Fruit fly (Drosophila melanogaster) whole organism, embryonic: Measurements from ENCODE around the gene Frq2.

Source experiments
- Abd-B ChIP-seq: fragments of 200-800 bp; sonication (Bioruptor generic); optimal IDR thresholded peaks from 2 replicates; lab custom pipeline; 2018; ENCODE audit warnings: missing biosample characterization, mild to moderate bottlenecking, missing genetic modification characterization, moderate library complexity
- Aef1 ChIP-seq: fragments of 200-800 bp; sonication (Bioruptor generic); IDR thresholded peaks from 3 replicates; pipeline ENCODE4 v1.3.6; 2022; ENCODE audit warnings: missing biosample characterization, missing genetic modification characterization
- BEAF-32 ChIP-seq: fragments of 200-800 bp; sonication (Bioruptor generic); optimal IDR thresholded peaks from 3 replicates; lab custom pipeline; 2017; ENCODE audit warnings: missing biosample characterization, missing genetic modification characterization, mild to moderate bottlenecking, moderate library complexity, missing genetic modification reagents
- CG10979 ChIP-seq: fragments of 200-800 bp; sonication (Bioruptor generic); optimal IDR thresholded peaks from 2 replicates; lab custom pipeline; 2018; ENCODE audit warnings: missing biosample characterization, mild to moderate bottlenecking, missing genetic modification characterization, moderate library complexity
- CG11085 ChIP-seq: fragments of 200-800 bp; sonication (Bioruptor generic); IDR thresholded peaks from 2 replicates; pipeline ENCODE4 v1.3.6; 2022; ENCODE audit warnings: missing biosample characterization, missing genetic modification characterization
- CG11696 ChIP-seq: fragments of 200-800 bp; sonication (Bioruptor generic); IDR thresholded peaks from 2 replicates; pipeline ENCODE4 v1.3.6; 2022; ENCODE audit warnings: missing biosample characterization, missing genetic modification characterization
- CG12219 ChIP-seq: fragments of 200-800 bp; sonication (Bioruptor generic); optimal IDR thresholded peaks from 3 replicates; lab custom pipeline; 2018; ENCODE audit warnings: missing biosample characterization, mild to moderate bottlenecking, missing genetic modification characterization
- CG13624 ChIP-seq: fragments of 200-800 bp; sonication (Bioruptor generic); optimal IDR thresholded peaks from 2 replicates; lab custom pipeline; 2016; ENCODE audit warnings: missing biosample characterization, missing genetic modification characterization
- CG17385 ChIP-seq: fragments of 200-800 bp; sonication (Bioruptor generic); optimal IDR thresholded peaks from 3 replicates; lab custom pipeline; 2018; ENCODE audit warnings: missing biosample characterization, mild to moderate bottlenecking, missing genetic modification characterization
- CG17912 ChIP-seq: fragments of 200-800 bp; sonication (Bioruptor generic); optimal IDR thresholded peaks from 2 replicates; lab custom pipeline; 2018; ENCODE audit warnings: missing biosample characterization, mild to moderate bottlenecking, missing genetic modification characterization
- CG2199 ChIP-seq: fragments of 200-800 bp; sonication (Bioruptor generic); IDR thresholded peaks from 3 replicates; pipeline ENCODE4 v1.3.6; 2022; ENCODE audit warnings: missing biosample characterization, missing genetic modification characterization
- CG2202 ChIP-seq: fragments of 200-800 bp; sonication (Bioruptor generic); optimal IDR thresholded peaks from 2 replicates; lab custom pipeline; 2018; ENCODE audit warnings: missing biosample characterization, mild to moderate bottlenecking, missing genetic modification characterization
- CG2889 ChIP-seq: fragments of 200-800 bp; sonication (Bioruptor generic); IDR thresholded peaks from 3 replicates; pipeline ENCODE4 v1.3.6; 2022; ENCODE audit warnings: missing biosample characterization, missing genetic modification characterization
- CG3065 ChIP-seq: fragments of 200-800 bp; sonication (Bioruptor generic); optimal IDR thresholded peaks from 2 replicates; lab custom pipeline; 2016; ENCODE audit warnings: missing biosample characterization, missing genetic modification characterization
- CG34422 ChIP-seq: fragments of 200-800 bp; sonication (Bioruptor generic); IDR thresholded peaks from 3 replicates; pipeline ENCODE4 v1.3.6; 2022; ENCODE audit warnings: missing biosample characterization, missing genetic modification characterization
- CG3847 ChIP-seq: fragments of 200-800 bp; sonication (Bioruptor generic); IDR thresholded peaks from 2 replicates; pipeline ENCODE4 v1.3.6; 2022; ENCODE audit warnings: missing biosample characterization, missing genetic modification characterization
- CG6272 ChIP-seq: fragments of 200-800 bp; sonication (Bioruptor generic); IDR thresholded peaks from 2 replicates; pipeline ENCODE4 v1.3.6; 2022; ENCODE audit warnings: missing biosample characterization, missing genetic modification characterization
- CG6813 ChIP-seq: fragments of 200-800 bp; sonication (Bioruptor generic); optimal IDR thresholded peaks from 2 replicates; lab custom pipeline; 2017; ENCODE audit warnings: missing biosample characterization, missing genetic modification characterization, mild to moderate bottlenecking, moderate library complexity, missing genetic modification reagents
- CG6854 ChIP-seq: fragments of 200-800 bp; sonication (Bioruptor generic); optimal IDR thresholded peaks from 3 replicates; lab custom pipeline; 2017; ENCODE audit warnings: missing biosample characterization, mild to moderate bottlenecking, missing genetic modification characterization
- CG8281 ChIP-seq: fragments of 200-800 bp; sonication (Bioruptor generic); optimal IDR thresholded peaks from 2 replicates; lab custom pipeline; 2018; ENCODE audit warnings: missing biosample characterization, mild to moderate bottlenecking, missing genetic modification characterization, moderate library complexity
- CrebB ChIP-seq: fragments of 200-800 bp; sonication (Bioruptor generic); optimal IDR thresholded peaks from 3 replicates; lab custom pipeline; 2018; ENCODE audit warnings: missing biosample characterization, mild to moderate bottlenecking, missing genetic modification characterization
- Dfd ChIP-seq, 2 experiments: fragments of >200 bp; optimal IDR thresholded peaks; 2 replicates each; lab custom pipeline; 2017; ENCODE audit warnings: missing biosample characterization in 2 of 2, missing genetic modification characterization in 2 of 2
- HLH4C ChIP-seq: fragments of 200-800 bp; sonication (Bioruptor generic); IDR thresholded peaks from 3 replicates; pipeline ENCODE4 v1.3.6; 2022; ENCODE audit warnings: missing biosample characterization, missing genetic modification characterization; ENCODE audit not compliant: partially characterized antibody
- HmgZ ChIP-seq: fragments of 200-800 bp; sonication (Bioruptor generic); optimal IDR thresholded peaks from 2 replicates; lab custom pipeline; 2018; ENCODE audit warnings: missing biosample characterization, mild to moderate bottlenecking, missing genetic modification characterization
- Lim3 ChIP-seq: fragments of 200-800 bp; sonication (Bioruptor generic); IDR thresholded peaks from 2 replicates; pipeline ENCODE4 v1.3.6; 2022; ENCODE audit warnings: missing biosample characterization, missing genetic modification characterization
- Lpt ChIP-seq: fragments of >200 bp; optimal IDR thresholded peaks from 2 replicates; lab custom pipeline; 2018; ENCODE audit warnings: missing biosample characterization, missing genetic modification characterization
- MBD-R2 ChIP-seq: fragments of 200-800 bp; sonication (Bioruptor generic); IDR thresholded peaks from 2 replicates; pipeline ENCODE4 v1.3.6; 2022; ENCODE audit warnings: missing biosample characterization, missing genetic modification characterization
- Scr ChIP-seq: fragments of 200-800 bp; sonication (Bioruptor generic); IDR thresholded peaks from 2 replicates; pipeline ENCODE4 v1.3.6; 2022; ENCODE audit warnings: missing biosample characterization, missing genetic modification characterization; ENCODE audit not compliant: partially characterized antibody
- Sin3A ChIP-seq: fragments of >200 bp; optimal IDR thresholded peaks from 2 replicates; lab custom pipeline; 2018
- TFAM ChIP-seq: fragments of 200-800 bp; sonication (Bioruptor generic); optimal IDR thresholded peaks from 2 replicates; lab custom pipeline; 2017; ENCODE audit warnings: missing biosample characterization, missing genetic modification characterization, inconsistent platforms
- Xbp1 ChIP-seq: fragments of 200-800 bp; sonication (Bioruptor generic); optimal IDR thresholded peaks from 3 replicates; lab custom pipeline; 2016; ENCODE audit warnings: missing biosample characterization, mild to moderate bottlenecking, missing genetic modification characterization
- ac ChIP-seq: fragments of 200-800 bp; sonication (Bioruptor generic); optimal IDR thresholded peaks from 3 replicates; lab custom pipeline; 2017; ENCODE audit warnings: missing biosample characterization, mild to moderate bottlenecking, missing genetic modification characterization
- al ChIP-seq: fragments of 200-800 bp; sonication (Bioruptor generic); IDR thresholded peaks from 2 replicates; pipeline ENCODE4 v1.3.6; 2022; ENCODE audit warnings: missing biosample characterization, missing genetic modification characterization
- chm ChIP-seq: fragments of 200-800 bp; sonication (Bioruptor generic); IDR thresholded peaks from 2 replicates; pipeline ENCODE4 v1.3.6; 2022; ENCODE audit warnings: missing biosample characterization, missing genetic modification characterization
- corto ChIP-seq: fragments of 200-800 bp; sonication (Bioruptor generic); optimal IDR thresholded peaks from 2 replicates; lab custom pipeline; 2016; ENCODE audit warnings: missing biosample characterization, mild to moderate bottlenecking, missing genetic modification characterization, moderate library complexity
- danr ChIP-seq: fragments of 200-800 bp; sonication (Bioruptor generic); IDR thresholded peaks from 2 replicates; pipeline ENCODE4 v1.3.6; 2022; ENCODE audit warnings: missing biosample characterization, missing genetic modification characterization
- dimm ChIP-seq: fragments of 200-800 bp; sonication (Bioruptor generic); IDR thresholded peaks from 2 replicates; pipeline ENCODE4 v1.3.6; 2022; ENCODE audit warnings: missing biosample characterization, missing genetic modification characterization
- fd64A ChIP-seq: fragments of 200-800 bp; sonication (Bioruptor generic); optimal IDR thresholded peaks from 3 replicates; lab custom pipeline; 2018; ENCODE audit warnings: missing biosample characterization, mild to moderate bottlenecking, missing genetic modification characterization
- fd96Cb ChIP-seq: fragments of 200-800 bp; sonication (Bioruptor generic); optimal IDR thresholded peaks from 2 replicates; lab custom pipeline; 2018; ENCODE audit warnings: missing biosample characterization, mild to moderate bottlenecking, missing genetic modification characterization, moderate library complexity
- grau ChIP-seq: fragments of 200-800 bp; optimal IDR thresholded peaks from 3 replicates; lab custom pipeline; 2019; ENCODE audit warnings: missing biosample characterization, mild to moderate bottlenecking, missing genetic modification characterization, moderate library complexity
- grn ChIP-seq: fragments of 200-800 bp; sonication (Bioruptor generic); optimal IDR thresholded peaks from 3 replicates; lab custom pipeline; 2017; ENCODE audit warnings: missing biosample characterization, missing genetic modification characterization
- kah ChIP-seq: fragments of 200-800 bp; sonication (Bioruptor generic); optimal IDR thresholded peaks from 2 replicates; lab custom pipeline; 2018; ENCODE audit warnings: missing biosample characterization, mild to moderate bottlenecking, missing genetic modification characterization
- kay ChIP-seq: fragments of 200-800 bp; sonication (Bioruptor generic); optimal IDR thresholded peaks from 2 replicates; lab custom pipeline; 2016; ENCODE audit warnings: missing biosample characterization, missing genetic modification characterization
- lilli ChIP-seq: fragments of 200-800 bp; sonication (Bioruptor generic); optimal IDR thresholded peaks from 3 replicates; lab custom pipeline; 2016; ENCODE audit warnings: missing biosample characterization, missing genetic modification characterization
- pnt ChIP-seq: fragments of 200-800 bp; sonication (Bioruptor generic); optimal IDR thresholded peaks from 3 replicates; lab custom pipeline; 2016; ENCODE audit warnings: missing biosample characterization, missing genetic modification characterization
- prd ChIP-seq, 3 experiments: fragments of >200 bp in 2 of 3; fragments of 200-800 bp in 1 of 3; sonication (Bioruptor generic) in 1 of 3; optimal IDR thresholded peaks in 2 of 3; IDR thresholded peaks in 1 of 3; 2 replicates in 2 of 3; 3 replicates in 1 of 3; pipeline versions ENCODE4 v1.3.6 to Lab custom; 2017 to 2022; ENCODE audit warnings: missing biosample characterization in 1 of 3, missing genetic modification characterization in 1 of 3
- psq ChIP-seq: fragments of 200-800 bp; sonication (Bioruptor generic); optimal IDR thresholded peaks from 2 replicates; lab custom pipeline; 2017; ENCODE audit warnings: missing biosample characterization, missing genetic modification characterization
- seq ChIP-seq: fragments of 200-800 bp; sonication (Bioruptor generic); IDR thresholded peaks from 2 replicates; pipeline ENCODE4 v1.3.6; 2022; ENCODE audit warnings: missing biosample characterization, missing genetic modification characterization
- stwl ChIP-seq: fragments of 200-800 bp; sonication (Bioruptor generic); optimal IDR thresholded peaks from 3 replicates; lab custom pipeline; 2018; ENCODE audit warnings: missing biosample characterization, mild to moderate bottlenecking, missing genetic modification characterization, moderate library complexity
- tx ChIP-seq: fragments of 200-800 bp; sonication (Bioruptor generic); optimal IDR thresholded peaks from 2 replicates; lab custom pipeline; 2016; ENCODE audit warnings: missing biosample characterization, missing genetic modification characterization
- zen2 ChIP-seq: fragments of 200-800 bp; sonication (Bioruptor generic); IDR thresholded peaks from 3 replicates; pipeline ENCODE4 v1.3.6; 2022; ENCODE audit warnings: missing biosample characterization, missing genetic modification characterization; ENCODE audit not compliant: partially characterized antibody

Gene Frq2

DNA sequence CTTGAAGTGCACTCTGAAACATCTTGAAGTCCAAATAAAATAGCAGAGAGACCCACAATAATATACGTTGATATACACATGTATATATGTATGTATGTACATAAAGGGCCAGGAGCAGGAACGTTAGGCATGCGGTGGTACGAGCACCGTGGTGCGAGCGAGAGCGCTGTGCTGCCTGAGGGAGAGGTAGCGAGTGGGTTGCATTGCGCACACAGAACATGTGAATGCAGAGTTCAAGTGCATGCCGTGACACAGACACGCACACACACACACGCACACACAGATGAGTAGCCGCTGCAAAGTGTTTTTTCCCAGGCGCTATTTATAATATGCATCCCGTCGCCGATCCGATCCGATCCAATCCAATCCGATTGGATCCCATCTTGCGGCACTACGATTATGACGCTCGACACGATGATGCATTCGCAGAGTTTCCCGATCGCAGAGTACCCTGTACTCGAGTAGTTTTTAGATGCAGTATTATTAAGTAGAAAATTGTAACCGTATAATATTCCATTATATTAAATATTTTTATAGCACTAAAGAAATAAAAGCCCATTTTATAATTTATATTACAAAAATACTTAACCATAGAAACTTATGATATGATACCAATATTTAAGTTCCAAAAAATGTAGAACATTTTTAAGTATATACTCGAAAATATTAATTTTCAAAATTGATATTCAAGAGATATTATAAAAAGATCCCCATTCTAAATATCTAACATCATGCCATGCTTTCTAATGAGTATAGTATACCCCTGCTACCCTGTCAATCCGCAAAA is 30.9 kb downstream of the Frq2 start (continued):
- TF ChIP-seq CG6813 (no peak), HmgZ (tag; lab: Kevin White, UChicago) (no peak), Dfd (GFP tag; optimal IDR thresholded peaks at IDR 0.05; lab: Kevin White, UChicago) (no peak), tx (GFP tag; lab: Kevin White, UChicago) (no peak), CG2202 (tag; lab: Kevin White, UChicago) (no peak), CG6854 (GFP tag; lab: Kevin White, UChicago) (no peak), BEAF-32 (GFP tag; lab: Kevin White, UChicago) (no peak), psq (GFP tag; lab: Kevin White, UChicago) (no peak), CG8281 (no peak), HLH4C (GFP tag; lab: Robert Waterston, UW) (no peak), CG17912 (GFP tag; lab: Kevin White, UChicago) (no peak), CG2199 (GFP tag; lab: Robert Waterston, UW) (no peak), prd (optimal IDR thresholded peaks at IDR 0.05; lab: Kevin White, UChicago) (no peak), prd (GFP tag; IDR thresholded peaks at IDR 0.05; lab: Robert Waterston, UW) (no peak), Lpt (GFP tag; lab: Kevin White, UChicago) (no peak), grau (tag; lab: Kevin White, UChicago) (peak; percentile 18), seq (GFP tag; lab: Robert Waterston, UW) (no peak), ac (GFP tag; lab: Kevin White, UChicago) (no peak), lilli (GFP tag; lab: Kevin White, UChicago) (no peak), CrebB (tag; lab: Kevin White, UChicago) (no peak), CG34422 (GFP tag; lab: Robert Waterston, UW) (no peak), Sin3A (lab: Kevin White, UChicago) (no peak), Aef1 (GFP tag; lab: Robert Waterston, UW) (no peak), kay (GFP tag; lab: Kevin White, UChicago) (no peak), chm (GFP tag; lab: Robert Waterston, UW) (no peak), pnt (GFP tag; lab: Kevin White, UChicago) (no peak), fd64A (no peak), CG3847 (GFP tag; lab: Robert Waterston, UW) (no peak), al (no peak), CG10979 (tag; lab: Kevin White, UChicago) (peak; percentile 63), CG13624 (GFP tag; lab: Kevin White, UChicago) (no peak), Abd-B (no peak), zen2 (GFP tag; lab: Robert Waterston, UW) (no peak), Scr (GFP tag; lab: Robert Waterston, UW) (no peak), CG3065 (GFP tag; lab: Kevin White, UChicago) (no peak), Lim3 (GFP tag; lab: Robert Waterston, UW) (no peak), TFAM (no peak), Xbp1 (no peak), kah (peak; percentile 65), CG17385 (no peak), stwl (tag; lab: Kevin White, UChicago) (no peak), CG11085 (GFP tag; lab: Robert Waterston, UW) (no peak), grn (GFP tag; lab: Kevin White, UChicago) (no peak), dimm (GFP tag; lab: Robert Waterston, UW) (no peak), CG11696 (GFP tag; lab: Robert Waterston, UW) (no peak), CG6272 (GFP tag; lab: Robert Waterston, UW) (no peak), MBD-R2 (GFP tag; lab: Robert Waterston, UW) (no peak), fd96Cb (peak; percentile 27), corto (GFP tag; lab: Kevin White, UChicago) (no peak), danr (GFP tag; lab: Robert Waterston, UW) (no peak), CG12219 (GFP tag; lab: Kevin White, UChicago) (no peak), CG2889 (GFP tag; lab: Robert Waterston, UW) (no peak)
